Worm (Caenorhabditis elegans): ENCODE results near the gene R12B2.7.

The R12B2.7 gene

ce11 chrIII:5838159-5839046 lies 23.6 kb downstream of the R12B2.7 start (continued):
- peak in 5 of 6 experiments; percentile 14 to 76 (median 54) for TF ChIP-seq elt-3 (tag; optimal IDR thresholded peaks at IDR 0.05)
- TF ChIP-seq ztf-11 (tag; optimal IDR thresholded peaks at IDR 0.05): no peak
- TF ChIP-seq zip-4 (GFP tag; optimal IDR thresholded peaks at IDR 0.05): no peak
- TF ChIP-seq ceh-63 (GFP tag; optimal IDR thresholded peaks at IDR 0.05): no peak
- TF ChIP-seq dpl-1 (GFP tag; optimal IDR thresholded peaks at IDR 0.05): no peak
- TF ChIP-seq lin-14 (GFP tag; optimal IDR thresholded peaks at IDR 0.05): peak; percentile 72
- TF ChIP-seq isw-1 (GFP tag; IDR thresholded peaks at IDR 0.05): no peak
- TF ChIP-seq ceh-8 (GFP tag; optimal IDR thresholded peaks at IDR 0.05): no peak
- TF ChIP-seq ama-1 (optimal IDR thresholded peaks at IDR 0.05): peak; percentile 70
- no peak for TF ChIP-seq ces-1 (GFP tag; optimal IDR thresholded peaks at IDR 0.05)
- peak in 1 of 2 experiments; percentile 84 for TF ChIP-seq mdl-1 (tag; optimal IDR thresholded peaks at IDR 0.05)
- TF ChIP-seq unc-62 (GFP tag; optimal IDR thresholded peaks at IDR 0.05): no peak
- no peak for TF ChIP-seq xbp-1 (tag; optimal IDR thresholded peaks at IDR 0.05)
- TF ChIP-seq sptf-1 (tag; optimal IDR thresholded peaks at IDR 0.05): no peak
- no peak for TF ChIP-seq lin-39 (tag; optimal IDR thresholded peaks at IDR 0.05)
- TF ChIP-seq nhr-76 (tag; optimal IDR thresholded peaks at IDR 0.05): no peak
- no peak for TF ChIP-seq grh-1 (GFP tag; IDR thresholded peaks at IDR 0.05)
- TF ChIP-seq irx-1 (tag; optimal IDR thresholded peaks at IDR 0.05): no peak
- no peak for TF ChIP-seq tlp-1 (tag; optimal IDR thresholded peaks at IDR 0.05)
- no peak for TF ChIP-seq fkh-4 (tag; optimal IDR thresholded peaks at IDR 0.05; ENCODE audit: borderline replicate concordance)
- TF ChIP-seq mep-1 (tag; optimal IDR thresholded peaks at IDR 0.05): peak; percentile 25
- no peak for TF ChIP-seq unc-98 (GFP tag; IDR thresholded peaks at IDR 0.05)
- TF ChIP-seq sup-37 (GFP tag; optimal IDR thresholded peaks at IDR 0.05): no peak
- no peak for TF ChIP-seq efl-3 (GFP tag; optimal IDR thresholded peaks at IDR 0.05)
- TF ChIP-seq unc-130 (tag; optimal IDR thresholded peaks at IDR 0.05): peak; percentile 51
- peak; percentile 62 for TF ChIP-seq nhr-90 (tag; optimal IDR thresholded peaks at IDR 0.05; ENCODE audit: poor library complexity)
- TF ChIP-seq snpc-4 (tag; optimal IDR thresholded peaks at IDR 0.05): no peak
- TF ChIP-seq unc-30 (tag; optimal IDR thresholded peaks at IDR 0.05): no peak
- TF ChIP-seq lin-13 (GFP tag; optimal IDR thresholded peaks at IDR 0.05): no peak
- no peak for TF ChIP-seq lin-15B (tag; optimal IDR thresholded peaks at IDR 0.05)
- peak; percentile 79 for TF ChIP-seq nhr-85 (tag)
- TF ChIP-seq fkh-8 (tag; optimal IDR thresholded peaks at IDR 0.05): no peak
- TF ChIP-seq elt-2 (tag; optimal IDR thresholded peaks at IDR 0.05): peak; percentile 74
- peak; percentile 66 for TF ChIP-seq snu-23 (GFP tag; optimal IDR thresholded peaks at IDR 0.05)
- no peak for TF ChIP-seq nhr-12 (tag; optimal IDR thresholded peaks at IDR 0.05)
- TF ChIP-seq fkh-10 (GFP tag; optimal IDR thresholded peaks at IDR 0.05): no peak
- TF ChIP-seq lir-3 (tag; optimal IDR thresholded peaks at IDR 0.05; ENCODE audit: poor library complexity): no peak
- TF ChIP-seq vab-15 (tag; optimal IDR thresholded peaks at IDR 0.05): no peak
- TF ChIP-seq C04F5.9 (tag; optimal IDR thresholded peaks at IDR 0.05): no peak
- TF ChIP-seq ceh-82 (tag; optimal IDR thresholded peaks at IDR 0.05): peak in 1 of 3 experiments; percentile 18
- TF ChIP-seq nhr-71 (tag; optimal IDR thresholded peaks at IDR 0.05): peak; percentile 76
- TF ChIP-seq blmp-1 (tag; optimal IDR thresholded peaks at IDR 0.05): peak; percentile 83
- TF ChIP-seq ztf-4 (tag; optimal IDR thresholded peaks at IDR 0.05): no peak
- no peak for TF ChIP-seq nhr-84 (tag; optimal IDR thresholded peaks at IDR 0.05)
- TF ChIP-seq ceh-88 (GFP tag; IDR thresholded peaks at IDR 0.05): no peak
- TF ChIP-seq skn-1 (tag; optimal IDR thresholded peaks at IDR 0.05): no peak
- no peak for TF ChIP-seq alr-1 (tag; optimal IDR thresholded peaks at IDR 0.05; ENCODE audit: borderline replicate concordance)
- TF ChIP-seq egl-13 (tag; optimal IDR thresholded peaks at IDR 0.05): no peak
- no peak for TF ChIP-seq nhr-237 (tag; optimal IDR thresholded peaks at IDR 0.05)
- TF ChIP-seq rnt-1 (tag; optimal IDR thresholded peaks at IDR 0.05): no peak
- peak; percentile 54 for TF ChIP-seq pax-3 (tag; optimal IDR thresholded peaks at IDR 0.05)

All from whole organism, L1 larva.